Fruit fly (Drosophila melanogaster) S2 (cell line): ENCODE data around the gene unk.

Experiments
- CG8478 ChIP-seq: fragments of >200 bp; optimal IDR thresholded peaks from 2 replicates; lab custom pipeline; 2018
- CTCF ChIP-seq, 2 experiments: fragments of >200 bp; optimal IDR thresholded peaks; 2 replicates each; lab custom pipeline; 2018

unk gene

DNA sequence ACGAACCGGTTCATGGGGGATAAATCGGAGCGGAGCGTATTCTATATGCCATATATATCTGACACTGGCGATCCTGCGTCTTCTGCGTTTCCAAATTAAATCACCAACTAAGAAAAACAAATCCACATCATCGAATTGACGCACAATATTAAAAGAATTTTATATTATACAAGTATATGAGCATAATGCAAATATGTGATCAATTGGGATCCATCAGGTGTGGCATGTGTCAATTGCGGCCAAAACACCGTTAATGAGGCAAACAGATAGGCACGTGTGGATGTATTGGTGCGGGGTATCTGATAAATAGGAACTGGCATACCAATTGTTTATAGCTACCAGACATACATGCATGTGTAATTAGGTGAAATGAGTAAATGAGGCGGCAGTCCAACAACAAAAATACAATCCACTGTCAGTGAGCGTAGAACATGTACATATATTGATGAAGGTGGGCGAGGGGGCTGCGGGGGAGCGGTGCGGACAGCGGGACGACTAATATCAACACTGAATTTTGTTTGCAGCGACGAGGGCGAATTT lies 20.5 kb upstream of the unk start:
- TF ChIP-seq CG8478 = no peak
- TF ChIP-seq CTCF (optimal IDR thresholded peaks at IDR 0.05; lab: Kevin White, UChicago) = no peak

DNA sequence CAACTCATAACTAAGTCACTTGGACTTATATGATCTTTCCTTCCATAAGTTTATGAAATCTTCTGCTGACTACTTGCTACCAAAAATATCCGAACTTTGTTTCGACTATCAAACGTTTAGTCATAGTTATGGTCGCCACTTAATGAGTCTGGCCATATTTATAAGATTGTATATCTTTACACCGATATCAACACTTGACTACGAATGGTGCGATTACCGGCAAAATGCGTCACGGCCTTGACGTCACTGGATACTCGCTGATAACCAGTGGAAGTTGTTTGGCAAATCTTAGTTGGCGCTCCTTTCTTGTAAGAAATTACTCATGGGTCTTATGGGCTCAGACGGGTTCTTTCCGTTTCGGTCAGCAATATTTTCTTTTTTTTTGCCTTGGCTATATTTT lies 19.8 kb upstream of the unk start:
- TF ChIP-seq CTCF (optimal IDR thresholded peaks at IDR 0.05; lab: Kevin White, UChicago) (no peak), CG8478 (no peak)

DNA sequence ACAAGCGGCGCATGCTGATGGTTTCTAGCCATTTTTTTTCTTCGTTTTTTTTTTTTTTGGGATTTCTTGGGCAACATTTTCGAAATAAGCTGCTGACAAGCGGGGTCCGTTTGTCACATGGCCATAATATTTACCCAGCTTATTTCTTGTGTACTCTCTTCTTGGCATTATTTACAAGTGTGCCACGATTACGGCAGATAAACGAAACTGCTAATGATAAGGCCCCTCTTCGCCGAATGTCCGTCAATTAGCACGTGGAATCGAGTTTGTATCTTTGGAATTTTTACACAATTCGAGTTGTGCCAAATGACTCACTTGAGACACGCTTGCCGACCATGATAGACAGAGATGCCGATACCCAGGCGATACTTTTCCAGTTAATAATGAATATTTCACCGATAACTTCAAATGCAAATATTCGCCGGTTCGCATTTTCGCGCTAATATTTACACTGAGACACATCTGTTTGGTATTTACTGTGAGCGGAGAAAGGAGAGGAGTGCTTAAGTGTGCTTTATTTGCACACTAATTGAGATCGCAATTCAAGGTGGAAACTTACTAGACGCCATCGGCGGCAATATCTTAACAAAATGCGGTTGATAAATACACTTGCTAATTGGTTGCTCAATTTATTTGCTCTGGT lies 18.9 kb upstream of the unk start:
- TF ChIP-seq CG8478 (no peak), CTCF (optimal IDR thresholded peaks at IDR 0.05; lab: Kevin White, UChicago) (no peak)

DNA sequence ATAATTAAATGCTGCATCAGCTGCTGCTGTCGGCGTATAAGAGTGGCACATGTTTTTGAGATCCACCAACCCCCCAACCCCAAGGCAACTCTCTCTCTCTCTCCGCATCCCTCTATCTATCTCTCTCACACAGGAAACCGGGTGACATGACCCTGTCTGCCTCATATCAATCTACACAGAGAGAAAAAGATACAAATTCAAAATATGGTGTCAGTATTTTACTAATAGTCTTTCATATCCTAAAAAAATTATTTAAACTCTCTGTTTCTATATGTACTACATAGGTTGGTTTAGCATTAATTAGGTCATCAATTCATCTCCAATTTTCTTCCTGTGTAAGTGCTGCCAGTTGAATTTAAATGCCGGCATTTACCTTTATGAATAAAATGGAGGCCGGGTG lies 17.7 kb upstream of the unk start:
- TF ChIP-seq CTCF (optimal IDR thresholded peaks at IDR 0.05; lab: Kevin White, UChicago) (no peak), CG8478 (no peak)

DNA sequence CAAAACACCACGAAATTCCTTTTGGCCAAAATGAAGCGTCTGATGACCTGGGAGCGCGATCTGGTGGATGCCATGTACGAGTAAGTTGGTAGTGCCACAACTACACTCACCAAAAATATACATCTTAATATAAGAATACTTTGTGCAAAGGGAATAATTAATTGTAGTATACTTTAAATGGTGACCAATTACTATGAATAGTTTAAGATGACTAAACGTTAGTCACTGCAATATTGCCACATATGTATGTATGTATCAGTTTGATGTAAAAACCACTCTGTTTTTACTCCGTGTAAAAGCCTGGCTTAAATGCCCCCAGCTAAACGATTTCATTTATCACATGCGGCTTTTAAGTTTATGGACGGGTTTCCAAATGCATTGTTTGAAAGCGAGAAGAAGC lies 17.1 kb upstream of the unk start:
- no peak for TF ChIP-seq CG8478
- TF ChIP-seq CTCF (optimal IDR thresholded peaks at IDR 0.05; lab: Kevin White, UChicago) = no peak

DNA sequence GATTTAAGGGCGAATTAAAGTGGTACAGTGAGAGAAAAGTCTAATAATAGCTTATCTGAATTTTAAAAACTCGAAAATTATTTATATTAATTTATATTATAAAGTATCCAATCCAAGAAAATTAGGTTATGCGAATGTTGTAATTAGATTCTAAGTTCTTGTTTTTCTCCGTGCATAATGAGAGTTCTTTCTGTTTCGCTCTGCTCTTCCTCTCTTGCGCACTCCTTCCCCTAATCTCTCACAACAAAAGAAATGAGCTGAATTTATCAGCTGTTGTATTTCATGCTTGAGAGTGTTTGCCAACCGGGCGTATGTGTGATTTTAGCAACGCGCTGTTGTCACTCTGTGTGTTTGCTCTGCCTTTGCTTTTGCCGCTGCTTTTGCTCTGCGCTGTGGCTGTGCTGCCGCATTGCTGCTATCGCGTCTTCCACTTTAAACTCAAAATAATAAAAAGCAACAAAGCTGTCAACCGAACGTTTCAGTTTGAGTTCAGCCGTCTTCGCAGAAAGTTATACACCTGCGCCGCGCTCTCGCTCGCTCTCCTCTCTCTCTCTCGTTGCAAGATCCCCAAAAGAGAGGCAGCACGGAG lies 15.8 kb upstream of the unk start, which contains the start of gene CG46310:
TSS of gene CG46310 (plus strand) at position 481 of the 589 bp plus-strand sequence.
- no peak for TF ChIP-seq CG8478
- TF ChIP-seq CTCF (optimal IDR thresholded peaks at IDR 0.05; lab: Kevin White, UChicago) = no peak

DNA sequence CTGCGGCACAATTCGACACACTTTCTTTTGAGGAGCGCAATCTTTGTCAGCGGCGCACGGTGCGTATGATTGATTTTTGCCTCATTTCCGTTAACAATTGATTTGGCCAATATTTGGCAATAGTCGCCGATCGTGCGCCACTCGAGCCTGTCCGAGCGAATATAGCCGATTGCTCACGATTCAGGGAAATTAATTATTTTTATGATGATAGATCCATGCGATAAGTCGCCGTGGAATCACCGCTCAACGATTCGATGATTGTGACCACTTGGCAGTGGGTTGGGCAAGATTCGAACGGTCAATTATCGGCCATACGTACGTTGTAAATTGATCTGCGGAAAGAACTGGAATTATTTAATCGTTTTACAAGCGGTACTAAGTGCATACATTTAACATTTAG lies 14.2 kb upstream of the unk start:
- TF ChIP-seq CG8478 = no peak
- no peak for TF ChIP-seq CTCF (optimal IDR thresholded peaks at IDR 0.05; lab: Kevin White, UChicago)

DNA sequence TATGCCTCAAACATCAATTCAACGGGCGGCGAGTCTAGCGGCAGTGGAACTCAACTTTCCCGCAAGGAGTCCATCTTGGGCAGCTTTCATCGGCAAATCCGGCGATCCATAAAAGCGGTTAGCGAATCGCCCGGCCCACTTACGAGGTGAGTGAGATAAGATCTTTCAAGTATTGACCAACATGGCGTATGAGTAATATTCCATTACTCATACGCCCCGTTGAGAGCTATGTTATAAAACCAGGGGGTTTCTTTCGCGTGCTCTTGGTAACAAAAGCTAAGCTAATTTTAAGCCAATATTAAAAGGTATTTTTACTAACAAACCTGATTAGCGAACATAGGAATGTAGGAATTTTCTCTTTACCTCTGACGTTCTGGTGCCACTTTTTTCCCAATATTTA lies 12.7 kb upstream of the unk start:
- TF ChIP-seq CTCF (optimal IDR thresholded peaks at IDR 0.05; lab: Kevin White, UChicago) (no peak), CG8478 (no peak)

DNA sequence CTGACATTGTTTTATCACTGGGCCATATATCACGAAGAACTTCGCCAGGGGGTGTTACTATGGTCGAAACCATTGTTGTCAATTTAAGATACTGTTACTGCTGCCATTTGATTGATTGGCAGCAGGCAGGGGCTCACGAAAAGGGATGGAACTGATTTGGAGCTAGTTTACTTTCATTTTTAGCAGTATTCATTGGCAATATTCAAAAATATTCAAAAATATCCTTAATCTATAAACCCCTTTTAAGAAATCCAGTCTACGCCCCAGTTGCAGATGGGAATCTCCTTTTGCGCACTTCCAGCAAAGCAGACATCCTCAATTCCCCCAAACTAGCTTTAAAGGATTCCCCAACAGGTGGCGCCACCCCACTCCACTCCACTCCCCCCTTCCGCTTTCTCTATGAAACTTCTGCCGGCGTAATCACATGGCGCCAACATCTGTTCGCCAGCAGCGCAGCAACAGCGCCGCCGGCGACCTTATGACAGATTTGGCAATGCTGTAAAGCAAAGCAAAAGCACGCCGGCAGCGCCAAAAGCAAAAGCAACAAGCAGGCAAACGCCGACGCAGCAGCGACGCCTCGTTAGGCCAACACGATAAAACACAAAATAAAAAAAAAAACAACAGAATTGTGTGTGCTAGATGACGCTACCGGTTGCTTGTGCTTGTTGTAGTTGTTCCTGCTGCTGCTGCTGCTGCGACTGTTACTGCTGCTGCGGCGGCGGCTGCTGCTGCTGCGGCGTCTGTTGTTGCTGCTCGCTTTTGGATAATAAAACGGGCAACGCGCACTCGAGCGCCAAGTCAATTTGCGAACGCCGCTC lies 10.1 kb upstream of the unk start, which contains the start of gene Irk1:
TSS of gene Irk1 (plus strand) at position 811 of the 818 bp plus-strand sequence.
- TF ChIP-seq CTCF (optimal IDR thresholded peaks at IDR 0.05; lab: Kevin White, UChicago) = peak; percentile 60 to 70
- no peak for TF ChIP-seq CG8478

DNA sequence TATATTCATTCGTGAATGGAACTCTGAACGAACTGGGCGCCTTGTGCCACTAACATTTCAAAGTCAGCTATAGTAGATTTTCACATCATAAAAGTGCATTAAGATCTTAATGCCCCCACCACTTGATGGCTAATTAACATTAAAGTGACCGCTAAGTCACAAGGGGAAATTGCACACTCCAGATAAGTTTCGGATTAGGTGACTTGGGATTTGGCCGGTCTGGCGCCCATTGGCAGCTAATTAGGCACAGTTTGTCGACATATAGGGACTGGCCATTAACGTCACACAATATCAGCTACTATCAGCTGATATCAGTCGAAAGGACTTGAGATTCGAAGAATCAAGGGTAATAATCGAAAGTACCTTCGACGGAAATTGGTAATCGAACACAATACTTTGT lies 7.0 kb upstream of the unk start:
- TF ChIP-seq CG8478 (no peak), CTCF (optimal IDR thresholded peaks at IDR 0.05; lab: Kevin White, UChicago) (no peak)

DNA sequence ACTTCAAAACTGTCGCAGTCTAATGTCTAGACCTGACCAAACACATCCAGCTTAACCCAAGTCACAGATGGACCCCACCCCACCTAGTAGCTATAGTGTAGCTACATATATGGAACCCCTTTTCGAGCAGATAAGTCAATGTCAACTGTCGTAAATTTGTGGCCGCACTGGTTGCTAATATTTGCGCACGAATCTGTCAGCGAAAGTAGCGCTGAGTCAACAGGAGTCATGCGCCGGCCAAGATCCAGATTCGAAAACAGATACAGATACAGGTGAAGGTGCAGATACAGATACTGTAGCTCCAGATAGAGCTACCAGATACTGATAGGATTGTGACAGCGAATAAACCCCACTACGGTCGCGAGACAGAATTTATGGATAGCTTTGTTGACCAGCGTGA lies 6.5 kb upstream of the unk start:
- TF ChIP-seq CTCF (optimal IDR thresholded peaks at IDR 0.05; lab: Kevin White, UChicago) (no peak), CG8478 (no peak)

DNA sequence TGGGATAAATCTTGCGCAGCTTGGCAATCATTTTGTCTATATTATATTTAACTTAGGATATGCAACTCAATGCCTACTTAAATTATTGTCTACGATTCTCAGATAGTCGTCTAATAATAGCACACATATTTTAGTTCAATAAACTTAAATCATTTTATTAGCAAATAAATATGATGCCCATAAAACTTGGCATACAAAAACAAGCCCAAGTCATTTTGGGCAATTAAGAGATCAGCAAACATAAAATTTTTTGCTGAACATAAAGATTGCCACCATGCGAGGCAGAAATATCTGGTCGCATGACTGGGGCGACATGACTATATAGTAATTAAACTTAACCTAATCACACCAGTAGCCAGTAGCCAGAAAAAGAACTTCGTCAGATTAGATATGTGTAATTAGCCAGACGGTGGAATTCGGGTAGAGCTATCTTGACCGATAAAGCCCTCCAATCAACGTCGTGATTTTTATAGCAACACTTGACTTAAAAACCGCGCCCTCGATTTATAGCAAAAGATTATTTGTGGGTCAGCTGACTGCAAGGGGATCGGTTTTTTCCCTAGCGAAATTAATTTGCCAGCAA lies 3.7 kb upstream of the unk start, which contains the start of gene CG13829:
TSS of gene CG13829 (minus strand) at position 51 of the 583 bp plus-strand sequence.
- no peak for TF ChIP-seq CG8478
- no peak for TF ChIP-seq CTCF (optimal IDR thresholded peaks at IDR 0.05; lab: Kevin White, UChicago)

DNA sequence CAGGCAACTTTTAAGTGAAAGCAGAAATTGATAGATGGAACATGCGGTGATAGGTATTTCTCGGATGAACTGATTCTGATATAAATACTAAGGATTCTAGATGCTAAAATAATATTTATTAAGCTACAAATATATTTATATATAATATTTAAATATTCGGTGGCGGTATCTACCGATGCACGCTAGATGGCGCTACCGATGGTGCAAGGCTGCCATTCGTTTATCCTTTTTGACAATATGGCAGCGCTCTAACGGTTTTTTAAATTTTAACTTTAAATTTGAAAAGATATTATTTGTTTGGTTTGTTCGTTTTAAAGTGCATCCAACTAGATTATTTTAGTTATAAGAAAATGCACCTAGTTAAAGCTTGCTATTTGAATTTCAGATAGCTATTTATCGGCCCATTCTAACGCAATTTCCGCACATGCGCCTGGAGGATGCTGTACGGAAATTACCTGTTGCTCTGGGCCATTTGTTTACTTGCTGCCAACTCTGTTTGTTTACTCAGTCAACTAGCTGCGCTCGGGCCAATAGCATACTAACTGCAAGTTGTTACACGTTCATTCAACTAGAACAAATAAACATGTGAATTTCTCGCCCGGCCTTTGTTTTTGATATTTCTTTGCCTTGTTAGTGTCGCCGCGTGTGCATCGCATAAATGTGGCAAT lies 1.8 kb upstream of the unk start, which contains the start of gene VhaAC39-2:
TSS of gene VhaAC39-2 (minus strand) at position 28 of the 668 bp plus-strand sequence.
- TF ChIP-seq CG8478 = no peak
- peak in 1 of 2 experiments; percentile 85 for TF ChIP-seq CTCF (optimal IDR thresholded peaks at IDR 0.05; lab: Kevin White, UChicago)

DNA sequence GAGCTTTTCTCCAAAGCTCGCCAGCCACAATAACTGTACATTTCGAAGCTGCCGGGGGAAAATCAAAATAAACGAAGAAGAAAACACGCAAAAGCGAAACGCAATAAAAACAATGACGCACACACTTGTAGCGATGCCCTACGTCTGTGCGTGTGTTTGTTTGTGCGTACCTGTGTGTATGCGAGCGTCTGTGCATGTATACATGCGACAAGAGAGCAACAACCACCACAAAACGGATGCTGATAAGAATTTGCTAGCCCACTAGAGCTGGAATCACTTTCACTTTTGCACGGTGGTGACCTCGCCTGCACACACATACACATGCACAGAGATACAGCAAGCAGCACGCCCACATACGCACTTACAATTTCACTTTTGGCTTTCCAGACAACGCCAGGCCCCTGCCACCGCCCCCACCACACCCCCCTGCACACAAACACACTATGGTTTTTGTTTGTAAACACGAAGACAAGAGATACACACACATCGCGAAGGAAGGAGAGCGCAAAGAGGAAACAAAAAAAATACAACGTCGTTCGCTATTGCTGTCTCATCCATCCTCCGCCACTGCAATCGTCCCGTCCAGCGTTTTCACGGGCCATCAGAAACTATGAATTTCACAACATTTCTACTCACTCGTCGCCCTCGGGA lies 672 bp downstream of the unk start:
- TF ChIP-seq CG8478 = no peak
- no peak for TF ChIP-seq CTCF (optimal IDR thresholded peaks at IDR 0.05; lab: Kevin White, UChicago)
